Fruit fly (Drosophila melanogaster) whole organism, embryonic: ENCODE data around the gene HIP-R.

Experiments used
- Ada2b ChIP-seq: fragments of 200-800 bp; sonication (Bioruptor generic); IDR thresholded peaks from 2 replicates; pipeline ENCODE4 v1.3.6; 2022; ENCODE audit warnings: missing biosample characterization, missing genetic modification characterization
- Atf3 ChIP-seq: fragments of 200-800 bp; sonication (Bioruptor generic); optimal IDR thresholded peaks from 3 replicates; lab custom pipeline; 2016; ENCODE audit warnings: missing biosample characterization, missing genetic modification characterization
- B-H1 ChIP-seq: fragments of 200-800 bp; sonication (Bioruptor generic); IDR thresholded peaks from 3 replicates; pipeline ENCODE4 v1.3.6; 2022; ENCODE audit warnings: missing biosample characterization, missing genetic modification characterization
- CG1233 ChIP-seq: fragments of 200-800 bp; sonication (Bioruptor generic); optimal IDR thresholded peaks from 4 replicates; lab custom pipeline; 2018; ENCODE audit warnings: missing biosample characterization, mild to moderate bottlenecking, missing genetic modification characterization
- CG13123 ChIP-seq: fragments of 200-800 bp; sonication (Bioruptor generic); optimal IDR thresholded peaks from 2 replicates; lab custom pipeline; 2016; ENCODE audit warnings: missing biosample characterization, missing genetic modification characterization
- CG13296 ChIP-seq: fragments of 200-800 bp; sonication (Bioruptor generic); optimal IDR thresholded peaks from 3 replicates; lab custom pipeline; 2018; ENCODE audit warnings: missing biosample characterization, mild to moderate bottlenecking, missing genetic modification characterization
- CG14860 ChIP-seq: fragments of 200-800 bp; sonication (Bioruptor generic); IDR thresholded peaks from 3 replicates; pipeline ENCODE4 v1.3.6; 2022; ENCODE audit warnings: missing biosample characterization, missing genetic modification characterization; ENCODE audit not compliant: partially characterized antibody
- CG15696 ChIP-seq: fragments of 200-800 bp; sonication (Bioruptor generic); optimal IDR thresholded peaks from 2 replicates; lab custom pipeline; 2019; ENCODE audit warnings: missing biosample characterization, mild to moderate bottlenecking, missing genetic modification characterization, moderate library complexity
- CG17361 ChIP-seq: fragments of 200-800 bp; sonication (Bioruptor generic); IDR thresholded peaks from 3 replicates; pipeline ENCODE4 v1.3.6; 2022; ENCODE audit warnings: missing biosample characterization, missing genetic modification characterization
- CG3065 ChIP-seq: fragments of 200-800 bp; sonication (Bioruptor generic); optimal IDR thresholded peaks from 2 replicates; lab custom pipeline; 2016; ENCODE audit warnings: missing biosample characterization, missing genetic modification characterization
- CG33557 ChIP-seq: fragments of 200-800 bp; sonication (Bioruptor generic); optimal IDR thresholded peaks from 2 replicates; lab custom pipeline; 2019; ENCODE audit warnings: missing biosample characterization, mild to moderate bottlenecking, missing genetic modification characterization, moderate library complexity
- CG4424 ChIP-seq: fragments of 200-800 bp; sonication (Bioruptor generic); optimal IDR thresholded peaks from 3 replicates; lab custom pipeline; 2016; ENCODE audit warnings: missing biosample characterization, missing genetic modification characterization
- CG4854 ChIP-seq: fragments of 200-800 bp; sonication (Bioruptor generic); optimal IDR thresholded peaks from 2 replicates; lab custom pipeline; 2016; ENCODE audit warnings: missing biosample characterization, missing genetic modification characterization, inconsistent platforms
- CG6765 ChIP-seq: fragments of 200-800 bp; sonication (Bioruptor generic); optimal IDR thresholded peaks from 3 replicates; lab custom pipeline; 2017; ENCODE audit warnings: missing biosample characterization, mild to moderate bottlenecking, missing genetic modification characterization
- CG6854 ChIP-seq: fragments of 200-800 bp; sonication (Bioruptor generic); optimal IDR thresholded peaks from 3 replicates; lab custom pipeline; 2017; ENCODE audit warnings: missing biosample characterization, mild to moderate bottlenecking, missing genetic modification characterization
- CG7556 ChIP-seq: fragments of 200-800 bp; sonication (Bioruptor generic); optimal IDR thresholded peaks from 2 replicates; lab custom pipeline; 2017; ENCODE audit warnings: missing biosample characterization, mild to moderate bottlenecking, missing genetic modification characterization
- CG7745 ChIP-seq: fragments of 200-800 bp; sonication (Bioruptor generic); optimal IDR thresholded peaks from 2 replicates; lab custom pipeline; 2018; ENCODE audit warnings: missing biosample characterization, mild to moderate bottlenecking, missing genetic modification characterization, moderate library complexity
- CG7839 ChIP-seq: fragments of 200-800 bp; sonication (Bioruptor generic); optimal IDR thresholded peaks from 3 replicates; lab custom pipeline; 2018; ENCODE audit warnings: missing biosample characterization, mild to moderate bottlenecking, missing genetic modification characterization, moderate library complexity
- CG8765 ChIP-seq: fragments of 200-800 bp; sonication (Bioruptor generic); IDR thresholded peaks from 2 replicates; pipeline ENCODE4 v1.3.6; 2022; ENCODE audit warnings: missing biosample characterization, missing genetic modification characterization
- Chrac-16 ChIP-seq: fragments of 200-800 bp; sonication (Bioruptor generic); optimal IDR thresholded peaks from 3 replicates; lab custom pipeline; 2016; ENCODE audit warnings: missing biosample characterization, missing genetic modification characterization
- Dfd ChIP-seq, 2 experiments: fragments of >200 bp; optimal IDR thresholded peaks; 2 replicates each; lab custom pipeline; 2017; ENCODE audit warnings: missing biosample characterization in 2 of 2, missing genetic modification characterization in 2 of 2
- Fer3 ChIP-seq: fragments of 200-800 bp; sonication (Bioruptor generic); optimal IDR thresholded peaks from 2 replicates; lab custom pipeline; 2018; ENCODE audit warnings: missing biosample characterization, mild to moderate bottlenecking, missing genetic modification characterization, moderate library complexity
- HHEX ChIP-seq: fragments of 200-800 bp; sonication (Bioruptor generic); optimal IDR thresholded peaks from 3 replicates; lab custom pipeline; 2017; ENCODE audit warnings: missing biosample characterization, mild to moderate bottlenecking, missing genetic modification characterization, missing genetic modification reagents
- Hmx ChIP-seq: fragments of 200-800 bp; sonication (Bioruptor generic); optimal IDR thresholded peaks from 2 replicates; lab custom pipeline; 2016; ENCODE audit warnings: missing biosample characterization, missing genetic modification characterization
- Lhr ChIP-seq: fragments of 200-800 bp; sonication (Bioruptor generic); optimal IDR thresholded peaks from 3 replicates; lab custom pipeline; 2017; ENCODE audit warnings: mild to moderate bottlenecking, missing biosample characterization, missing genetic modification reagents, missing genetic modification characterization
- Nf-YA ChIP-seq: fragments of 200-800 bp; sonication (Bioruptor generic); IDR thresholded peaks from 2 replicates; pipeline ENCODE4 v1.3.6; 2022; ENCODE audit warnings: missing biosample characterization, missing genetic modification characterization
- Side ChIP-seq: fragments of 200-800 bp; sonication (Bioruptor generic); optimal IDR thresholded peaks from 2 replicates; lab custom pipeline; 2016; ENCODE audit warnings: missing biosample characterization, missing genetic modification characterization
- aop ChIP-seq: fragments of 200-800 bp; sonication (Bioruptor generic); IDR thresholded peaks from 2 replicates; pipeline ENCODE4 v1.3.6; 2022; ENCODE audit warnings: missing biosample characterization, missing genetic modification characterization
- ap ChIP-seq: fragments of 200-800 bp; sonication (Bioruptor generic); IDR thresholded peaks from 2 replicates; pipeline ENCODE4 v1.3.6; 2022; ENCODE audit warnings: missing biosample characterization, missing genetic modification characterization
- ara ChIP-seq: fragments of 200-800 bp; sonication (Bioruptor generic); IDR thresholded peaks from 2 replicates; pipeline ENCODE4 v1.3.6; 2022; ENCODE audit warnings: missing biosample characterization, missing genetic modification characterization
- ato ChIP-seq: fragments of 200-800 bp; sonication (Bioruptor generic); IDR thresholded peaks from 2 replicates; pipeline ENCODE4 v1.3.6; 2022; ENCODE audit warnings: missing biosample characterization, missing genetic modification characterization; ENCODE audit not compliant: partially characterized antibody
- bigmax ChIP-seq: fragments of 200-800 bp; sonication (Bioruptor generic); optimal IDR thresholded peaks from 2 replicates; lab custom pipeline; 2018; ENCODE audit warnings: missing biosample characterization, mild to moderate bottlenecking, missing genetic modification characterization
- caup ChIP-seq: fragments of 200-800 bp; sonication (Bioruptor generic); optimal IDR thresholded peaks from 3 replicates; lab custom pipeline; 2017; ENCODE audit warnings: missing biosample characterization, mild to moderate bottlenecking, missing genetic modification characterization, moderate library complexity; ENCODE audit not compliant: severe bottlenecking
- chif ChIP-seq, 2 experiments: fragments of 200-800 bp; sonication (Bioruptor generic); optimal IDR thresholded peaks; 3 replicates each; lab custom pipeline; 2016; ENCODE audit warnings: missing biosample characterization in 2 of 2, missing genetic modification characterization in 2 of 2
- dati ChIP-seq: fragments of 200-800 bp; sonication (Bioruptor generic); IDR thresholded peaks from 2 replicates; pipeline ENCODE4 v1.3.6; 2022; ENCODE audit warnings: missing biosample characterization, missing genetic modification characterization
- dm ChIP-seq: fragments of 200-800 bp; sonication (Bioruptor generic); optimal IDR thresholded peaks from 3 replicates; lab custom pipeline; 2016; ENCODE audit warnings: missing biosample characterization, missing genetic modification characterization
- dmrt99B ChIP-seq: fragments of 200-800 bp; sonication (Bioruptor generic); optimal IDR thresholded peaks from 2 replicates; lab custom pipeline; 2018; ENCODE audit warnings: missing biosample characterization, mild to moderate bottlenecking, missing genetic modification characterization, moderate library complexity
- dpn ChIP-seq, 2 experiments: fragments of 200-800 bp; sonication (Bioruptor generic); optimal IDR thresholded peaks; 3 replicates each; lab custom pipeline; 2016; ENCODE audit warnings: missing biosample characterization in 2 of 2, missing genetic modification characterization in 2 of 2
- emc ChIP-seq: fragments of 200-800 bp; sonication (Bioruptor generic); optimal IDR thresholded peaks from 2 replicates; lab custom pipeline; 2016; ENCODE audit warnings: missing biosample characterization, missing genetic modification characterization
- eve ChIP-seq, 2 experiments: fragments of >200 bp; optimal IDR thresholded peaks; 2 replicates each; lab custom pipeline; 2017; ENCODE audit warnings: missing biosample characterization in 2 of 2, missing genetic modification characterization in 2 of 2
- gt ChIP-seq: fragments of 200-800 bp; sonication (Bioruptor generic); IDR thresholded peaks from 2 replicates; pipeline ENCODE4 v1.3.6; 2022; ENCODE audit warnings: missing biosample characterization, missing genetic modification characterization
- org-1 ChIP-seq: fragments of 200-800 bp; sonication (Bioruptor generic); optimal IDR thresholded peaks from 2 replicates; lab custom pipeline; 2017; ENCODE audit warnings: missing biosample characterization, missing genetic modification characterization
- prd ChIP-seq, 3 experiments: fragments of >200 bp in 2 of 3; fragments of 200-800 bp in 1 of 3; sonication (Bioruptor generic) in 1 of 3; optimal IDR thresholded peaks in 2 of 3; IDR thresholded peaks in 1 of 3; 2 replicates in 2 of 3; 3 replicates in 1 of 3; pipeline versions ENCODE4 v1.3.6 to Lab custom; 2017 to 2022; ENCODE audit warnings: missing biosample characterization in 1 of 3, missing genetic modification characterization in 1 of 3
- pzg ChIP-seq: fragments of 200-800 bp; sonication (Bioruptor generic); optimal IDR thresholded peaks from 3 replicates; lab custom pipeline; 2018; ENCODE audit warnings: missing biosample characterization, mild to moderate bottlenecking, missing genetic modification characterization, moderate library complexity
- repo ChIP-seq: fragments of 200-800 bp; sonication (Bioruptor generic); optimal IDR thresholded peaks from 2 replicates; lab custom pipeline; 2016; ENCODE audit warnings: missing biosample characterization, missing genetic modification characterization
- sug ChIP-seq: fragments of 200-800 bp; optimal IDR thresholded peaks from 2 replicates; lab custom pipeline; 2019; ENCODE audit warnings: missing biosample characterization, mild to moderate bottlenecking, missing genetic modification characterization, moderate library complexity
- vnd ChIP-seq: fragments of 200-800 bp; sonication (Bioruptor generic); IDR thresholded peaks from 3 replicates; pipeline ENCODE4 v1.3.6; 2022; ENCODE audit warnings: missing biosample characterization, missing genetic modification characterization; ENCODE audit not compliant: partially characterized antibody
- zfh1 ChIP-seq: fragments of 200-800 bp; sonication (Bioruptor generic); IDR thresholded peaks from 3 replicates; pipeline ENCODE4 v1.3.6; 2022; ENCODE audit warnings: missing biosample characterization, missing genetic modification characterization

The HIP-R gene

dm6 chrX:3750232-3751075, 39.3 kb upstream of the HIP-R start (continued):
- TF ChIP-seq CG13123 (GFP tag; lab: Kevin White, UChicago) = peak; percentile 59
- TF ChIP-seq CG15696 = peak; percentile 47
- TF ChIP-seq chif (GFP tag; optimal IDR thresholded peaks at IDR 0.05; lab: Kevin White, UChicago) = peak; percentile 73 to 88
- peak; percentile 72 for TF ChIP-seq CG6854 (GFP tag; lab: Kevin White, UChicago)
- peak; percentile 57; the same call in 1 of the 2 replicates for TF ChIP-seq CG8765
- peak; percentile 89 for TF ChIP-seq Ada2b (GFP tag; lab: Robert Waterston, UW)
- TF ChIP-seq Hmx = no peak
- peak; percentile 79 for TF ChIP-seq B-H1 (GFP tag; lab: Robert Waterston, UW)
- peak; percentile 85 for TF ChIP-seq Chrac-16 (GFP tag; lab: Kevin White, UChicago)
- peak; percentile 64 for TF ChIP-seq caup (GFP tag; lab: Kevin White, UChicago)
- peak; percentile 89 for TF ChIP-seq zfh1 (GFP tag; lab: Robert Waterston, UW)
- TF ChIP-seq vnd (GFP tag; lab: Robert Waterston, UW) = no peak
- TF ChIP-seq repo (GFP tag; lab: Kevin White, UChicago) = peak; percentile 70
- peak; percentile 54 for TF ChIP-seq gt (GFP tag; lab: Robert Waterston, UW)
- no peak for TF ChIP-seq CG14860 (GFP tag; lab: Robert Waterston, UW)
- TF ChIP-seq prd (optimal IDR thresholded peaks at IDR 0.05; lab: Kevin White, UChicago) = no peak
- peak; percentile 94 for TF ChIP-seq prd (GFP tag; IDR thresholded peaks at IDR 0.05; lab: Robert Waterston, UW)
- peak; percentile 92 for TF ChIP-seq org-1 (GFP tag; lab: Kevin White, UChicago)
- TF ChIP-seq aop (GFP tag; lab: Robert Waterston, UW) = no peak
- peak; percentile 54 for TF ChIP-seq CG3065 (GFP tag; lab: Kevin White, UChicago)
- peak; percentile 71 for TF ChIP-seq sug (tag; lab: Kevin White, UChicago)
- no peak for TF ChIP-seq Dfd (GFP tag; optimal IDR thresholded peaks at IDR 0.05; lab: Kevin White, UChicago)
- TF ChIP-seq Atf3 (GFP tag; lab: Kevin White, UChicago) = peak; percentile 81
- peak; percentile 11 for TF ChIP-seq pzg (GFP tag; lab: Kevin White, UChicago)
- peak; percentile 71 for TF ChIP-seq CG4854 (GFP tag; lab: Kevin White, UChicago)
- TF ChIP-seq dpn (GFP tag; optimal IDR thresholded peaks at IDR 0.05; lab: Kevin White, UChicago) = peak; percentile 80 to 93
- TF ChIP-seq ap (GFP tag; lab: Robert Waterston, UW) = peak; percentile 63
- TF ChIP-seq CG6765 = peak; percentile 66
- TF ChIP-seq Fer3 (tag; lab: Kevin White, UChicago) = peak; percentile 87
- TF ChIP-seq dm (GFP tag; lab: Kevin White, UChicago) = peak; percentile 50
- peak; percentile 89 for TF ChIP-seq CG7839 (tag; lab: Kevin White, UChicago)
- peak; percentile 83 for TF ChIP-seq Side
- peak; percentile 73 for TF ChIP-seq ara
- no peak for TF ChIP-seq CG7745
- TF ChIP-seq CG4424 (GFP tag; lab: Kevin White, UChicago) = peak; percentile 81
- TF ChIP-seq CG33557 (GFP tag; lab: Kevin White, UChicago) = peak; percentile 59
- TF ChIP-seq bigmax = no peak
- peak; percentile 90 for TF ChIP-seq CG7556 (GFP tag; lab: Kevin White, UChicago)
- TF ChIP-seq CG13296 (GFP tag; lab: Kevin White, UChicago) = peak; percentile 83
- peak; percentile 91 for TF ChIP-seq dmrt99B
- peak in 1 of 2 experiments; percentile 95 for TF ChIP-seq eve (GFP tag; optimal IDR thresholded peaks at IDR 0.05; lab: Kevin White, UChicago)
- TF ChIP-seq emc (GFP tag; lab: Kevin White, UChicago) = peak; percentile 70
- peak; percentile 88 for TF ChIP-seq CG17361 (GFP tag; lab: Robert Waterston, UW)
- TF ChIP-seq CG1233 = peak; percentile 83
- peak; percentile 38; the same call in 1 of the 2 replicates for TF ChIP-seq Nf-YA (GFP tag; lab: Robert Waterston, UW)
- TF ChIP-seq ato = no peak
- TF ChIP-seq Lhr (GFP tag; lab: Kevin White, UChicago) = peak; percentile 59
- peak; percentile 78 for TF ChIP-seq dati (GFP tag; lab: Robert Waterston, UW)
- peak; percentile 86 for TF ChIP-seq HHEX (GFP tag; lab: Kevin White, UChicago)
